Worm (Caenorhabditis elegans) whole organism, young adult: ENCODE measurements around the gene lelo-1.

Experiments used
- B0336.3 ChIP-seq: fragments of 200-800 bp; sonication (Bioruptor generic); IDR thresholded peaks from 2 replicates; pipeline ENCODE4 v1.3.6; 2022; ENCODE audit warnings: missing genetic modification characterization, missing compliant biosample characterization
- C06A6.2 ChIP-seq: fragments of 200-800 bp; sonication (Bioruptor generic); conservative IDR thresholded peaks from 2 replicates; pipeline ENCODE4 v1.3.6; 2022; ENCODE audit warnings: missing genetic modification characterization, missing compliant biosample characterization
- D2030.7 ChIP-seq: fragments of 200-800 bp; sonication (Bioruptor generic); IDR thresholded peaks from 2 replicates; pipeline ENCODE4 v1.3.6; 2022; ENCODE audit warnings: missing genetic modification reagents, missing genetic modification characterization, missing compliant biosample characterization
- F10E7.11 ChIP-seq: sonication (generic microtip); optimal IDR thresholded peaks from 2 replicates; lab custom pipeline; 2017; ENCODE audit warnings: mild to moderate bottlenecking, missing genetic modification characterization, moderate library complexity, missing compliant biosample characterization
- F23B12.7 ChIP-seq: sonication (generic microtip); optimal IDR thresholded peaks from 2 replicates; lab custom pipeline; 2017; ENCODE audit warnings: missing genetic modification characterization, mild to moderate bottlenecking, missing compliant biosample characterization, antibody characterized with exemption, moderate library complexity; ENCODE audit not compliant: insufficient read depth
- F33H1.4 ChIP-seq: fragments of 200-800 bp; sonication (Bioruptor generic); IDR thresholded peaks from 2 replicates; pipeline ENCODE4 v1.3.6; 2022; ENCODE audit warnings: missing genetic modification reagents, missing genetic modification characterization, missing compliant biosample characterization
- F52B5.7 ChIP-seq: sonication (generic microtip); optimal IDR thresholded peaks from 2 replicates; lab custom pipeline; 2016; ENCODE audit warnings: mild to moderate bottlenecking, missing genetic modification characterization, missing compliant biosample characterization
- F57A8.1 ChIP-seq: fragments of 200-800 bp; sonication (Bioruptor generic); optimal IDR thresholded peaks from 2 replicates; lab custom pipeline; 2018; ENCODE audit warnings: mild to moderate bottlenecking, missing genetic modification characterization, moderate library complexity, missing compliant biosample characterization
- T07F8.4 ChIP-seq: sonication (generic microtip); optimal IDR thresholded peaks from 2 replicates; lab custom pipeline; 2016; ENCODE audit warnings: mild to moderate bottlenecking, missing genetic modification characterization, moderate library complexity, missing compliant biosample characterization
- Y53G8AR.9 ChIP-seq: fragments of 200-800 bp; sonication (Bioruptor generic); conservative IDR thresholded peaks from 2 replicates; pipeline ENCODE4 v1.3.6; 2022; ENCODE audit warnings: missing genetic modification reagents, missing genetic modification characterization, missing compliant biosample characterization
- Y79H2A.3 ChIP-seq: fragments of 200-800 bp; sonication (Bioruptor generic); conservative IDR thresholded peaks from 2 replicates; pipeline ENCODE4 v1.3.6; 2022; ENCODE audit warnings: missing genetic modification reagents, missing genetic modification characterization, missing compliant biosample characterization
- Y95B8A.8 ChIP-seq: fragments of 200-800 bp; sonication (Bioruptor generic); IDR thresholded peaks from 2 replicates; pipeline ENCODE4 v1.3.6; 2022; ENCODE audit warnings: missing genetic modification reagents, missing genetic modification characterization, missing compliant biosample characterization
- aptf-2 ChIP-seq: fragments of 200-800 bp; sonication (Bioruptor generic); conservative IDR thresholded peaks from 2 replicates; pipeline ENCODE4 v1.3.6; 2022; ENCODE audit warnings: missing genetic modification reagents, missing genetic modification characterization, missing compliant biosample characterization
- atf-7 ChIP-seq: sonication (generic microtip); optimal IDR thresholded peaks from 2 replicates; lab custom pipeline; 2017; ENCODE audit warnings: mild to moderate bottlenecking, missing genetic modification characterization, missing compliant biosample characterization
- attf-5 ChIP-seq: fragments of 200-800 bp; sonication (Bioruptor generic); optimal IDR thresholded peaks from 2 replicates; lab custom pipeline; 2018; ENCODE audit warnings: mild to moderate bottlenecking, missing genetic modification characterization, missing compliant biosample characterization
- attf-6 ChIP-seq: fragments of 200-800 bp; sonication (Bioruptor generic); IDR thresholded peaks from 2 replicates; pipeline ENCODE4 v1.3.6; 2022; ENCODE audit warnings: missing genetic modification reagents, missing genetic modification characterization, missing compliant biosample characterization
- cebp-1 ChIP-seq, 2 experiments: fragments of 200-800 bp in 1 of 2; sonication (Bioruptor generic) in 1 of 2; sonication (generic microtip) in 1 of 2; IDR thresholded peaks in 1 of 2; optimal IDR thresholded peaks in 1 of 2; 2 replicates each; pipeline versions ENCODE4 v1.3.6 to Lab custom; 2017 to 2022; ENCODE audit warnings: missing compliant biosample characterization in 2 of 2, missing genetic modification characterization in 2 of 2, mild to moderate bottlenecking in 1 of 2, missing genetic modification reagents in 1 of 2, moderate library complexity in 1 of 2
- ceh-58 ChIP-seq: fragments of 200-800 bp; sonication (Bioruptor generic); IDR thresholded peaks from 2 replicates; pipeline ENCODE4 v1.3.6; 2022; ENCODE audit warnings: missing genetic modification characterization, missing compliant biosample characterization
- ceh-91 ChIP-seq: fragments of 200-800 bp; sonication (Bioruptor generic); IDR thresholded peaks from 2 replicates; pipeline ENCODE4 v1.3.6; 2022; ENCODE audit warnings: missing genetic modification reagents, missing genetic modification characterization, missing compliant biosample characterization
- dox-1 ChIP-seq: fragments of 200-800 bp; sonication (Bioruptor generic); IDR thresholded peaks from 2 replicates; pipeline ENCODE4 v1.3.6; 2022; ENCODE audit warnings: missing genetic modification reagents, missing genetic modification characterization, missing compliant biosample characterization
- dpl-1 ChIP-seq: fragments of 150-350 bp; optimal IDR thresholded peaks from 2 replicates; lab custom pipeline; 2014; ENCODE audit warnings: missing biosample characterization, missing genetic modification reagents, missing genetic modification characterization
- efl-1 ChIP-seq: fragments of 150-350 bp; optimal IDR thresholded peaks from 2 replicates; lab custom pipeline; 2014; ENCODE audit warnings: missing biosample characterization, missing genetic modification reagents, missing genetic modification characterization
- egl-18 ChIP-seq: fragments of 200-800 bp; sonication (Bioruptor generic); IDR thresholded peaks from 2 replicates; pipeline ENCODE4 v1.3.6; 2022; ENCODE audit warnings: missing genetic modification reagents, missing genetic modification characterization, missing compliant biosample characterization
- egrh-3 ChIP-seq: fragments of 200-800 bp; sonication (Bioruptor generic); IDR thresholded peaks from 2 replicates; pipeline ENCODE4 v1.3.6; 2022; ENCODE audit warnings: missing genetic modification reagents, missing genetic modification characterization, missing compliant biosample characterization
- ekl-4 ChIP-seq: fragments of 200-800 bp; sonication (Bioruptor generic); IDR thresholded peaks from 2 replicates; pipeline ENCODE4 v1.3.6; 2022; ENCODE audit warnings: missing genetic modification reagents, missing genetic modification characterization, missing compliant biosample characterization
- hlh-26 ChIP-seq: fragments of 200-800 bp; sonication (Bioruptor generic); conservative IDR thresholded peaks from 2 replicates; pipeline ENCODE4 v1.3.6; 2022; ENCODE audit warnings: missing genetic modification reagents, missing genetic modification characterization, missing compliant biosample characterization
- hmg-1.2 ChIP-seq: fragments of 200-800 bp; sonication (Bioruptor generic); IDR thresholded peaks from 2 replicates; pipeline ENCODE4 v1.3.6; 2022; ENCODE audit warnings: missing genetic modification reagents, missing genetic modification characterization, missing compliant biosample characterization
- hmg-20 ChIP-seq: fragments of 200-800 bp; sonication (Bioruptor generic); IDR thresholded peaks from 2 replicates; pipeline ENCODE4 v1.3.6; 2022; ENCODE audit warnings: missing genetic modification reagents, missing genetic modification characterization, missing compliant biosample characterization
- lin-26 ChIP-seq: fragments of 200-800 bp; sonication (Bioruptor generic); IDR thresholded peaks from 2 replicates; pipeline ENCODE4 v1.3.6; 2022; ENCODE audit warnings: missing genetic modification reagents, missing genetic modification characterization, missing compliant biosample characterization
- lin-54 ChIP-seq: fragments of 200-800 bp; sonication (Bioruptor generic); optimal IDR thresholded peaks from 2 replicates; lab custom pipeline; 2018; ENCODE audit warnings: mild to moderate bottlenecking, missing genetic modification characterization, missing compliant biosample characterization
- lsl-1 ChIP-seq: fragments of 200-800 bp; sonication (Bioruptor generic); optimal IDR thresholded peaks from 2 replicates; lab custom pipeline; 2018; ENCODE audit warnings: mild to moderate bottlenecking, missing genetic modification characterization, moderate library complexity, missing compliant biosample characterization
- madf-6 ChIP-seq: fragments of 200-800 bp; sonication (Bioruptor generic); IDR thresholded peaks from 2 replicates; pipeline ENCODE4 v1.3.6; 2022; ENCODE audit warnings: missing genetic modification reagents, missing genetic modification characterization, missing compliant biosample characterization
- madf-8 ChIP-seq: fragments of 200-800 bp; sonication (Bioruptor generic); conservative IDR thresholded peaks from 2 replicates; pipeline ENCODE4 v1.3.6; 2022; ENCODE audit warnings: missing genetic modification reagents, missing genetic modification characterization, missing compliant biosample characterization
- nfya-1 ChIP-seq: sonication (generic microtip); optimal IDR thresholded peaks from 2 replicates; lab custom pipeline; 2017; ENCODE audit warnings: antibody characterized with exemption, missing compliant biosample characterization, missing genetic modification characterization, borderline replicate concordance; ENCODE audit not compliant: insufficient read depth
- nfyb-1 ChIP-seq: fragments of 200-800 bp; sonication (Bioruptor generic); IDR thresholded peaks from 2 replicates; pipeline ENCODE4 v1.3.6; 2022; ENCODE audit warnings: missing genetic modification reagents, missing genetic modification characterization, missing compliant biosample characterization
- nhr-120 ChIP-seq: fragments of 200-800 bp; sonication (Bioruptor generic); IDR thresholded peaks from 2 replicates; pipeline ENCODE4 v1.3.6; 2022; ENCODE audit warnings: missing genetic modification characterization, missing compliant biosample characterization
- nhr-80 ChIP-seq: sonication (generic microtip); optimal IDR thresholded peaks from 2 replicates; lab custom pipeline; 2016; ENCODE audit warnings: missing genetic modification characterization, missing compliant biosample characterization
- pbrm-1 ChIP-seq: fragments of 200-800 bp; sonication (Bioruptor generic); IDR thresholded peaks from 2 replicates; pipeline ENCODE4 v1.3.6; 2022; ENCODE audit warnings: missing genetic modification reagents, missing genetic modification characterization, missing compliant biosample characterization
- rcor-1 ChIP-seq: fragments of 200-800 bp; sonication (Bioruptor generic); IDR thresholded peaks from 2 replicates; pipeline ENCODE4 v1.3.6; 2022; ENCODE audit warnings: missing genetic modification reagents, missing genetic modification characterization, missing compliant biosample characterization
- snpc-3.4 ChIP-seq: sonication (generic microtip); optimal IDR thresholded peaks from 2 replicates; lab custom pipeline; 2017; ENCODE audit warnings: missing genetic modification characterization, mild to moderate bottlenecking, missing compliant biosample characterization, antibody characterized with exemption, moderate library complexity, missing genotype, missing genetic modification reagents
- tbp1 ChIP-seq: fragments of 200-800 bp; sonication (Bioruptor generic); optimal IDR thresholded peaks from 2 replicates; lab custom pipeline; 2018; ENCODE audit warnings: mild to moderate bottlenecking, missing genetic modification characterization, missing compliant biosample characterization
- xnd-1 ChIP-seq: sonication (generic microtip); optimal IDR thresholded peaks from 2 replicates; lab custom pipeline; 2016; ENCODE audit warnings: missing genotype, missing genetic modification reagents, missing genetic modification characterization, missing compliant biosample characterization
- ztf-28 ChIP-seq: fragments of 200-800 bp; sonication (Bioruptor generic); IDR thresholded peaks from 2 replicates; pipeline ENCODE4 v1.3.6; 2022; ENCODE audit warnings: missing genetic modification reagents, missing genetic modification characterization, missing compliant biosample characterization

lelo-1 gene

ce11 chrII:6235432-6236092 lies 10.6 kb upstream of the lelo-1 start, which contains the start of gene T24H7.9:
T24H7.9 (minus strand) TSS chrII:6235505.
- TF ChIP-seq F33H1.4 (GFP tag; lab: Robert Waterston, UW) = peak; percentile 26; the same call in 1 of the 2 replicates
- peak; percentile 58 for TF ChIP-seq xnd-1
- peak; percentile 32 for TF ChIP-seq F23B12.7 (tag; lab: Kevin White, UChicago)
- TF ChIP-seq B0336.3 (GFP tag; lab: Robert Waterston, UW) = 0 out of 2 replicates have a peak, but pooled peaks have one; percentile 29
- TF ChIP-seq lsl-1 (GFP tag; lab: Kevin White, UChicago) = peak; percentile 24
- TF ChIP-seq hlh-26 = no peak
- TF ChIP-seq ceh-91 (GFP tag; lab: Robert Waterston, UW) = peak; percentile 57
- TF ChIP-seq nfyb-1 (GFP tag; lab: Robert Waterston, UW) = 0 out of 2 replicates have a peak, but pooled peaks have one; percentile 17
- TF ChIP-seq pbrm-1 (GFP tag; lab: Robert Waterston, UW) = no peak
- TF ChIP-seq egl-18 (GFP tag; lab: Robert Waterston, UW) = no peak
- TF ChIP-seq D2030.7 (GFP tag; lab: Robert Waterston, UW) = peak; percentile 50; the same call in 1 of the 2 replicates
- TF ChIP-seq nhr-80 (tag; lab: Kevin White, UChicago) = peak; percentile 68
- peak; percentile 26 for TF ChIP-seq attf-5 (GFP tag; lab: Kevin White, UChicago)
- no peak for TF ChIP-seq ekl-4
- no peak for TF ChIP-seq cebp-1 (GFP tag; IDR thresholded peaks at IDR 0.05; lab: Robert Waterston, UW)
- TF ChIP-seq cebp-1 (tag; optimal IDR thresholded peaks at IDR 0.05; lab: Kevin White, UChicago) = peak; percentile 29
- TF ChIP-seq madf-8 (GFP tag; lab: Robert Waterston, UW) = peak; percentile 77
- TF ChIP-seq rcor-1 (GFP tag; lab: Robert Waterston, UW) = no peak
- TF ChIP-seq efl-1 = peak; percentile 74
- no peak for TF ChIP-seq nhr-120
- TF ChIP-seq dpl-1 = peak; percentile 35
- peak; percentile 89 for TF ChIP-seq madf-6 (GFP tag; lab: Robert Waterston, UW)

- TF ChIP-seq attf-6 (GFP tag; lab: Robert Waterston, UW) (no peak), tbp1 (GFP tag; lab: Kevin White, UChicago) (no peak), dox-1 (GFP tag; lab: Robert Waterston, UW) (no peak), Y79H2A.3 (GFP tag; lab: Robert Waterston, UW) (no peak), lin-54 (GFP tag; lab: Kevin White, UChicago) (no peak), F10E7.11 (no peak), hlh-26 (no peak), D2030.7 (GFP tag; lab: Robert Waterston, UW) (no peak), aptf-2 (GFP tag; lab: Robert Waterston, UW) (no peak), pbrm-1 (GFP tag; lab: Robert Waterston, UW) (no peak), F52B5.7 (tag; lab: Kevin White, UChicago) (no peak), Y95B8A.8 (GFP tag; lab: Robert Waterston, UW) (no peak), hmg-20 (GFP tag; lab: Robert Waterston, UW) (no peak), nfya-1 (tag; lab: Kevin White, UChicago) (no peak), ztf-28 (no peak), T07F8.4 (tag; lab: Kevin White, UChicago) (no peak), snpc-3.4 (tag; lab: Kevin White, UChicago) (no peak), ceh-58 (no peak), F33H1.4 (GFP tag; lab: Robert Waterston, UW) (no peak), egrh-3 (no peak), madf-8 (GFP tag; lab: Robert Waterston, UW) (no peak), atf-7 (tag; lab: Kevin White, UChicago) (no peak), Y53G8AR.9 (GFP tag; lab: Robert Waterston, UW) (no peak), F23B12.7 (tag; lab: Kevin White, UChicago) (peak; percentile 14), C06A6.2 (GFP tag; lab: Robert Waterston, UW) (no peak), lin-26 (GFP tag; lab: Robert Waterston, UW) (no peak), hmg-1.2 (GFP tag; lab: Robert Waterston, UW) (peak; percentile 18; the same call in 1 of the 2 replicates), F57A8.1 (no peak)
These were observed 9.8 kb upstream of the lelo-1 start for ce11 chrII:6236093-6236945.
